Fruit fly (Drosophila melanogaster) whole organism, embryonic: Measurements from ENCODE around the gene CG9682.

Experiments
- Atf6 ChIP-seq: fragments of 200-800 bp; sonication (Bioruptor generic); IDR thresholded peaks from 2 replicates; pipeline ENCODE4 v1.3.6; 2022; ENCODE audit warnings: missing biosample characterization, missing genetic modification characterization
- BtbVII ChIP-seq: fragments of 200-800 bp; sonication (Bioruptor generic); optimal IDR thresholded peaks from 3 replicates; lab custom pipeline; 2017; ENCODE audit warnings: missing biosample characterization, mild to moderate bottlenecking, missing genetic modification characterization
- CG10267 ChIP-seq: fragments of 200-800 bp; sonication (Bioruptor generic); optimal IDR thresholded peaks from 2 replicates; lab custom pipeline; 2018; ENCODE audit warnings: missing biosample characterization, mild to moderate bottlenecking, missing genetic modification characterization, moderate library complexity
- CG11504 ChIP-seq: fragments of 200-800 bp; sonication (Bioruptor generic); optimal IDR thresholded peaks from 3 replicates; lab custom pipeline; 2019; ENCODE audit warnings: missing biosample characterization, mild to moderate bottlenecking, missing genetic modification characterization, moderate library complexity
- CG11695 ChIP-seq: fragments of 200-800 bp; sonication (Bioruptor generic); IDR thresholded peaks from 3 replicates; pipeline ENCODE4 v1.3.6; 2022; ENCODE audit warnings: missing biosample characterization, missing genetic modification characterization
- CG12219 ChIP-seq: fragments of 200-800 bp; sonication (Bioruptor generic); optimal IDR thresholded peaks from 3 replicates; lab custom pipeline; 2018; ENCODE audit warnings: missing biosample characterization, mild to moderate bottlenecking, missing genetic modification characterization
- CG14014 ChIP-seq: fragments of 200-800 bp; sonication (Bioruptor generic); IDR thresholded peaks from 2 replicates; pipeline ENCODE4 v1.3.6; 2022; ENCODE audit warnings: missing biosample characterization, missing genetic modification characterization
- CG14667 ChIP-seq: fragments of 200-800 bp; sonication (Bioruptor generic); IDR thresholded peaks from 2 replicates; pipeline ENCODE4 v1.3.6; 2022; ENCODE audit warnings: missing biosample characterization, missing genetic modification characterization
- CG16815 ChIP-seq: fragments of 200-800 bp; sonication (Bioruptor generic); optimal IDR thresholded peaks from 3 replicates; lab custom pipeline; 2017; ENCODE audit warnings: missing biosample characterization, mild to moderate bottlenecking, missing genetic modification characterization
- CG17186 ChIP-seq: fragments of 200-800 bp; sonication (Bioruptor generic); optimal IDR thresholded peaks from 3 replicates; lab custom pipeline; 2017; ENCODE audit warnings: missing biosample characterization, missing genetic modification reagents, missing genetic modification characterization
- CG17361 ChIP-seq: fragments of 200-800 bp; sonication (Bioruptor generic); IDR thresholded peaks from 3 replicates; pipeline ENCODE4 v1.3.6; 2022; ENCODE audit warnings: missing biosample characterization, missing genetic modification characterization
- CG1792 ChIP-seq: fragments of 200-800 bp; sonication (Bioruptor generic); optimal IDR thresholded peaks from 2 replicates; lab custom pipeline; 2016; ENCODE audit warnings: missing biosample characterization, missing genetic modification characterization
- CG18262 ChIP-seq: fragments of 200-800 bp; optimal IDR thresholded peaks from 3 replicates; lab custom pipeline; 2019; ENCODE audit warnings: missing biosample characterization, mild to moderate bottlenecking, missing genetic modification characterization, moderate library complexity
- CG2678 ChIP-seq: fragments of 200-800 bp; sonication (Bioruptor generic); optimal IDR thresholded peaks from 3 replicates; lab custom pipeline; 2019; ENCODE audit warnings: missing biosample characterization, mild to moderate bottlenecking, missing genetic modification characterization, moderate library complexity
- CG31388 ChIP-seq: fragments of 200-800 bp; sonication (Bioruptor generic); optimal IDR thresholded peaks from 2 replicates; lab custom pipeline; 2016; ENCODE audit warnings: missing biosample characterization, missing genetic modification characterization
- CG32532 ChIP-seq: fragments of 200-800 bp; sonication (Bioruptor generic); IDR thresholded peaks from 2 replicates; pipeline ENCODE4 v1.3.6; 2022; ENCODE audit warnings: missing biosample characterization, missing genetic modification characterization
- CG33213 ChIP-seq: fragments of 200-800 bp; sonication (Bioruptor generic); optimal IDR thresholded peaks from 3 replicates; lab custom pipeline; 2016; ENCODE audit warnings: missing biosample characterization, missing genetic modification characterization
- CG6689 ChIP-seq: fragments of 200-800 bp; sonication (Bioruptor generic); IDR thresholded peaks from 2 replicates; pipeline ENCODE4 v1.3.6; 2022; ENCODE audit warnings: missing biosample characterization, missing genetic modification characterization
- CG7987 ChIP-seq: fragments of 200-800 bp; sonication (Bioruptor generic); optimal IDR thresholded peaks from 2 replicates; lab custom pipeline; 2018; ENCODE audit warnings: missing biosample characterization, mild to moderate bottlenecking, missing genetic modification characterization, moderate library complexity
- H15 ChIP-seq: fragments of 200-800 bp; sonication (Bioruptor generic); IDR thresholded peaks from 3 replicates; pipeline ENCODE4 v1.3.6; 2022; ENCODE audit warnings: missing biosample characterization, missing genetic modification characterization
- HLH4C ChIP-seq: fragments of 200-800 bp; sonication (Bioruptor generic); IDR thresholded peaks from 3 replicates; pipeline ENCODE4 v1.3.6; 2022; ENCODE audit warnings: missing biosample characterization, missing genetic modification characterization; ENCODE audit not compliant: partially characterized antibody
- Hr39 ChIP-seq: fragments of >200 bp; optimal IDR thresholded peaks from 2 replicates; lab custom pipeline; 2017
- Mes4 ChIP-seq: fragments of 200-800 bp; sonication (Bioruptor generic); optimal IDR thresholded peaks from 2 replicates; lab custom pipeline; 2016; ENCODE audit warnings: missing biosample characterization, missing genetic modification characterization
- Sox102F ChIP-seq: fragments of 200-800 bp; sonication (Bioruptor generic); optimal IDR thresholded peaks from 2 replicates; lab custom pipeline; 2018; ENCODE audit warnings: missing biosample characterization, mild to moderate bottlenecking, missing genetic modification characterization, moderate library complexity
- bowl ChIP-seq: fragments of 200-800 bp; sonication (Bioruptor generic); IDR thresholded peaks from 2 replicates; pipeline ENCODE4 v1.3.6; 2022; ENCODE audit warnings: missing biosample characterization, missing genetic modification characterization
- dmrt99B ChIP-seq: fragments of 200-800 bp; sonication (Bioruptor generic); optimal IDR thresholded peaks from 2 replicates; lab custom pipeline; 2018; ENCODE audit warnings: missing biosample characterization, mild to moderate bottlenecking, missing genetic modification characterization, moderate library complexity
- emc ChIP-seq: fragments of 200-800 bp; sonication (Bioruptor generic); optimal IDR thresholded peaks from 2 replicates; lab custom pipeline; 2016; ENCODE audit warnings: missing biosample characterization, missing genetic modification characterization
- gce ChIP-seq: fragments of 200-800 bp; sonication (Bioruptor generic); IDR thresholded peaks from 3 replicates; pipeline ENCODE4 v1.3.6; 2022; ENCODE audit warnings: missing biosample characterization, missing genetic modification characterization
- gem ChIP-seq: fragments of 200-800 bp; sonication (Bioruptor generic); optimal IDR thresholded peaks from 2 replicates; lab custom pipeline; 2019; ENCODE audit warnings: missing biosample characterization, mild to moderate bottlenecking, missing genetic modification characterization, moderate library complexity
- grau ChIP-seq: fragments of 200-800 bp; optimal IDR thresholded peaks from 3 replicates; lab custom pipeline; 2019; ENCODE audit warnings: missing biosample characterization, mild to moderate bottlenecking, missing genetic modification characterization, moderate library complexity
- gsb ChIP-seq: fragments of 200-800 bp; sonication (Bioruptor generic); IDR thresholded peaks from 2 replicates; pipeline ENCODE4 v1.3.6; 2022; ENCODE audit warnings: missing biosample characterization, missing genetic modification characterization
- ken ChIP-seq: fragments of 200-800 bp; sonication (Bioruptor generic); IDR thresholded peaks from 3 replicates; pipeline ENCODE4 v1.3.6; 2022; ENCODE audit warnings: missing biosample characterization, missing genetic modification characterization
- lov ChIP-seq, 2 experiments: fragments of 200-800 bp in 1 of 2; fragments of >200 bp in 1 of 2; sonication (Bioruptor generic) in 1 of 2; IDR thresholded peaks in 1 of 2; optimal IDR thresholded peaks in 1 of 2; 2 replicates in 1 of 2; 3 replicates in 1 of 2; pipeline versions ENCODE4 v1.3.6 to Lab custom; 2017 to 2022; ENCODE audit warnings: missing biosample characterization in 1 of 2, missing genetic modification characterization in 1 of 2
- nau ChIP-seq: fragments of 200-800 bp; sonication (Bioruptor generic); optimal IDR thresholded peaks from 3 replicates; lab custom pipeline; 2017; ENCODE audit warnings: missing biosample characterization, mild to moderate bottlenecking, missing genetic modification characterization, missing genetic modification reagents
- phol ChIP-seq: fragments of 200-800 bp; sonication (Bioruptor generic); optimal IDR thresholded peaks from 3 replicates; lab custom pipeline; 2018; ENCODE audit warnings: missing biosample characterization, mild to moderate bottlenecking, missing genetic modification characterization, moderate library complexity
- pros ChIP-seq: fragments of 200-800 bp; sonication (Bioruptor generic); optimal IDR thresholded peaks from 3 replicates; lab custom pipeline; 2019; ENCODE audit warnings: missing biosample characterization, mild to moderate bottlenecking, missing genetic modification characterization, moderate library complexity
- row ChIP-seq: fragments of 200-800 bp; sonication (Bioruptor generic); IDR thresholded peaks from 3 replicates; pipeline ENCODE4 v1.3.6; 2022; ENCODE audit warnings: missing biosample characterization, missing genetic modification characterization
- scrt ChIP-seq: fragments of 200-800 bp; sonication (Bioruptor generic); optimal IDR thresholded peaks from 2 replicates; lab custom pipeline; 2018; ENCODE audit warnings: missing biosample characterization, mild to moderate bottlenecking, missing genetic modification characterization, moderate library complexity
- sens ChIP-seq: fragments of 200-800 bp; sonication (Bioruptor generic); peaks from one replicate; lab custom pipeline; 2016; ENCODE audit warnings: missing biosample characterization, missing genetic modification characterization
- sens-2 ChIP-seq: fragments of 200-800 bp; sonication (Bioruptor generic); IDR thresholded peaks from 2 replicates; pipeline ENCODE4 v1.3.6; 2022; ENCODE audit warnings: missing biosample characterization, missing genetic modification characterization
- sim ChIP-seq: fragments of 200-800 bp; sonication (Bioruptor generic); IDR thresholded peaks from 2 replicates; pipeline ENCODE4 v1.3.6; 2022; ENCODE audit warnings: missing biosample characterization, missing genetic modification characterization
- slou ChIP-seq: fragments of 200-800 bp; sonication (Bioruptor generic); optimal IDR thresholded peaks from 3 replicates; lab custom pipeline; 2016; ENCODE audit warnings: missing biosample characterization, missing genetic modification characterization
- stc ChIP-seq: fragments of 200-800 bp; sonication (Bioruptor generic); IDR thresholded peaks from 2 replicates; pipeline ENCODE4 v1.3.6; 2022; ENCODE audit warnings: missing biosample characterization, missing genetic modification characterization
- tgo ChIP-seq: fragments of 200-800 bp; sonication (Bioruptor generic); IDR thresholded peaks from 3 replicates; pipeline ENCODE4 v1.3.6; 2022; ENCODE audit warnings: missing biosample characterization, missing genetic modification characterization
- ttk ChIP-seq: fragments of 200-800 bp; sonication (Bioruptor generic); IDR thresholded peaks from 2 replicates; pipeline ENCODE4 v2.1.2; 2022; ENCODE audit warnings: missing biosample characterization, missing genetic modification characterization
- unc-4 ChIP-seq: fragments of 200-800 bp; sonication (Bioruptor generic); IDR thresholded peaks from 2 replicates; pipeline ENCODE4 v1.3.6; 2022; ENCODE audit warnings: missing biosample characterization, missing genetic modification characterization; ENCODE audit not compliant: partially characterized antibody
- unpg ChIP-seq: fragments of 200-800 bp; sonication (Bioruptor generic); optimal IDR thresholded peaks from 3 replicates; lab custom pipeline; 2018; ENCODE audit warnings: missing biosample characterization, mild to moderate bottlenecking, missing genetic modification characterization, moderate library complexity
- vfl ChIP-seq: fragments of 200-800 bp; sonication (Bioruptor generic); optimal IDR thresholded peaks from 2 replicates; lab custom pipeline; 2016; ENCODE audit warnings: missing biosample characterization, missing genetic modification characterization
- wor ChIP-seq: fragments of 200-800 bp; sonication (Bioruptor generic); IDR thresholded peaks from 2 replicates; pipeline ENCODE4 v1.3.6; 2022; ENCODE audit warnings: missing biosample characterization, missing genetic modification characterization
- zen ChIP-seq: fragments of 200-800 bp; sonication (Bioruptor generic); optimal IDR thresholded peaks from 3 replicates; lab custom pipeline; 2018; ENCODE audit warnings: missing biosample characterization, mild to moderate bottlenecking, missing genetic modification characterization, moderate library complexity
- zfh1 ChIP-seq: fragments of 200-800 bp; sonication (Bioruptor generic); IDR thresholded peaks from 3 replicates; pipeline ENCODE4 v1.3.6; 2022; ENCODE audit warnings: missing biosample characterization, missing genetic modification characterization

CG9682 gene

DNA sequence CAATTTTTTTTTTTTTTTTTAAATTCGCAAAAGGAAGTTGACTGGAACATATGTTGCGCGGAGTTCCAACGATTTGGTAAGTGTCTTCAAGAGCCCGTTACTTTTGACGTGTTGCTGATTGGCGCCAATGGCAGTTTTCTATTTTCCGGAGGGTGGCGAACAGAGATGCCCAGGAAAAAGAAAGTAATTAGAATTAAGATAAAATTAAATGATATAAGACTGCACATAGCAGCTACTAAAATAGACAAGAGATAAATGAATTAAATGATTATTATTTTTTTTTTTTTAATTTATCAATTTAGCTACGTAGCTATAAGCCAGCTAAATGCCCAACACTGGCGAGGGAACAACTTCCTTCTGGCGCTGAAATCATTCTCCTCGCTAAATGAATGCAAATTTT lies 28.5 kb upstream of the CG9682 start (continued):
- TF ChIP-seq ken (GFP tag; lab: Robert Waterston, UW), result 0 out of 3 replicates have a peak, but pooled peaks have one; percentile 49
- 0 out of 3 replicates have a peak, but pooled peaks have one; percentile 16 for TF ChIP-seq tgo
- no peak for TF ChIP-seq pros (GFP tag; lab: Kevin White, UChicago)
- TF ChIP-seq zen (tag; lab: Kevin White, UChicago), result peak; percentile 47
- TF ChIP-seq CG14667 (GFP tag; lab: Robert Waterston, UW), result no peak
- TF ChIP-seq gce, result no peak
- TF ChIP-seq CG7987 (GFP tag; lab: Kevin White, UChicago), result no peak
- TF ChIP-seq sens-2, result peak; percentile 65
- TF ChIP-seq CG14014 (GFP tag; lab: Robert Waterston, UW), result peak; percentile 19; the same call in 1 of the 2 replicates
- peak; percentile 46 for TF ChIP-seq sens (GFP tag; lab: Kevin White, UChicago)
- no peak for TF ChIP-seq bowl (GFP tag; lab: Robert Waterston, UW)
- TF ChIP-seq gsb (GFP tag; lab: Robert Waterston, UW), result no peak
- 0 out of 3 replicates have a peak, but pooled peaks have one; percentile 42 for TF ChIP-seq CG11695
- TF ChIP-seq Hr39 (lab: Kevin White, UChicago), result no peak
- no peak for TF ChIP-seq CG16815
- TF ChIP-seq CG2678, result peak; percentile 27
- TF ChIP-seq CG17186, result no peak
- TF ChIP-seq phol (tag; lab: Kevin White, UChicago), result no peak
- peak; percentile 43; the same call in 1 of the 2 replicates for TF ChIP-seq stc (GFP tag; lab: Robert Waterston, UW)
- 0 out of 2 replicates have a peak, but pooled peaks have one; percentile 42 for TF ChIP-seq sim (GFP tag; lab: Robert Waterston, UW)
- TF ChIP-seq nau (GFP tag; lab: Kevin White, UChicago), result no peak
- TF ChIP-seq CG17361 (GFP tag; lab: Robert Waterston, UW), result 0 out of 3 replicates have a peak, but pooled peaks have one; percentile 20
- TF ChIP-seq wor (GFP tag; lab: Robert Waterston, UW), result no peak
- TF ChIP-seq CG18262 (tag; lab: Kevin White, UChicago), result peak; percentile 33
- no peak for TF ChIP-seq CG1792 (GFP tag; lab: Kevin White, UChicago)
- no peak for TF ChIP-seq BtbVII (GFP tag; lab: Kevin White, UChicago)
- peak; percentile 18; the same call in 1 of the 2 replicates for TF ChIP-seq CG32532 (GFP tag; lab: Robert Waterston, UW)
- TF ChIP-seq Sox102F (GFP tag; lab: Kevin White, UChicago), result peak; percentile 35
- TF ChIP-seq CG31388 (GFP tag; lab: Kevin White, UChicago), result no peak
- no peak for TF ChIP-seq scrt
- peak; percentile 34 for TF ChIP-seq CG11504 (tag; lab: Kevin White, UChicago)
- peak; percentile 18 for TF ChIP-seq grau (tag; lab: Kevin White, UChicago)
- TF ChIP-seq Mes4 (GFP tag; lab: Kevin White, UChicago), result no peak
- TF ChIP-seq CG33213, result no peak
- TF ChIP-seq gem (tag; lab: Kevin White, UChicago), result peak; percentile 56
- no peak for TF ChIP-seq vfl
- peak; percentile 59; the same call in 1 of the 3 replicates for TF ChIP-seq zfh1 (GFP tag; lab: Robert Waterston, UW)
- no peak for TF ChIP-seq Atf6 (GFP tag; lab: Robert Waterston, UW)
- 0 out of 3 replicates have a peak, but pooled peaks have one; percentile 14 for TF ChIP-seq H15 (GFP tag; lab: Robert Waterston, UW)
- no peak for TF ChIP-seq CG12219 (GFP tag; lab: Kevin White, UChicago)
- TF ChIP-seq CG6689 (GFP tag; lab: Robert Waterston, UW), result peak; percentile 52; the same call in 1 of the 2 replicates
- no peak for TF ChIP-seq emc (GFP tag; lab: Kevin White, UChicago)
- no peak for TF ChIP-seq slou (GFP tag; lab: Kevin White, UChicago)
- TF ChIP-seq dmrt99B (tag; lab: Kevin White, UChicago), result peak; percentile 13
- TF ChIP-seq unpg, result peak; percentile 41
- peak; percentile 9 for TF ChIP-seq CG10267 (tag; lab: Kevin White, UChicago)
- TF ChIP-seq unc-4 (GFP tag; lab: Robert Waterston, UW), result no peak
- no peak for TF ChIP-seq ttk (GFP tag; lab: Robert Waterston, UW)
- peak; percentile 65 for TF ChIP-seq row (GFP tag; lab: Robert Waterston, UW)
- TF ChIP-seq lov (optimal IDR thresholded peaks at IDR 0.05; lab: Kevin White, UChicago), result no peak
- TF ChIP-seq lov (GFP tag; IDR thresholded peaks at IDR 0.05; lab: Robert Waterston, UW), result 0 out of 3 replicates have a peak, but pooled peaks have one; percentile 31
- TF ChIP-seq HLH4C (GFP tag; lab: Robert Waterston, UW), result no peak
